Fruit fly (Drosophila melanogaster) ovary, adult (tissue): Measurements from ENCODE around the gene CG15535.

Experiments used
- CG17801 ChIP-seq: fragments of 200-800 bp; optimal IDR thresholded peaks from 2 replicates; lab custom pipeline; 2019; ENCODE audit warnings: missing biosample characterization, mild to moderate bottlenecking, missing genetic modification characterization, moderate library complexity; ENCODE audit not compliant: partially characterized antibody

CG15535 gene

DNA sequence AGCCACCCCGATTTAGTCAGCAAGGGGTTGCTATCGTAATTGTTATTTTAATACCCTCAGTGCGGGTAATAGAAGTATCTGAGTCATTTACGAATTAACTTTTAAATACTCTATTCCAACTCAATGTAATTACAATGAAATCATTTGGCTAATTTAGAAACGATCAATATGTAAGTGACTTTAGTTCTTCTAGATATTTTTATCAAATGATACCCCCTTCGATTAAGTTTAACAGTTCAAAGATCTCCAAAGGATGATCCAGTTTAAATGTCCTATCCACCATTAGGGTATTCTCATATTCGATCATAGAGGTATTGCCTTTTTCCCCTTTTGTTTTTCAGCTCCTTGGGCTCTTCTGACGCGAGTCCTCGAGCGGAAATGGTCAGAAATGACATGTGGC lies 29.8 kb downstream of the CG15535 start:
- TF ChIP-seq CG17801: no peak

DNA sequence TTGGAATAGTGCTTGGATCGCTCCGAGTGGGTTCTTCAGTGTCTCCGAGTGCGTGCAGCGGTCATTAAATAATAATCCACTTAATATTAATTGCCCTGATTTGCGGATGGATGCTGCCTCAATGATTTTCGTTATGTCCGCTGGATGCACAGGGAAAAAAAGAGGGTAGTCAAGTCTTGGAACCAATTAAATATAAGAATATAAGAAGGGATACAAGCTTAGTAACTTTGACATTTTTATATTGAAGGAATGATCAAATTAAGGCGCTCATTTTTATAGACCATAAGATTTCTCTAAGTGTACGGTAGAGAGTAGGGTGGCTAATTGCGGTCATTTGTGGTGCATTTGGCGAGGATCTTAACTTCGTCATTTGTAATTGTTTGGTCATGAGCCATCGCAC lies 31.8 kb downstream of the CG15535 start:
- no peak for TF ChIP-seq CG17801

DNA sequence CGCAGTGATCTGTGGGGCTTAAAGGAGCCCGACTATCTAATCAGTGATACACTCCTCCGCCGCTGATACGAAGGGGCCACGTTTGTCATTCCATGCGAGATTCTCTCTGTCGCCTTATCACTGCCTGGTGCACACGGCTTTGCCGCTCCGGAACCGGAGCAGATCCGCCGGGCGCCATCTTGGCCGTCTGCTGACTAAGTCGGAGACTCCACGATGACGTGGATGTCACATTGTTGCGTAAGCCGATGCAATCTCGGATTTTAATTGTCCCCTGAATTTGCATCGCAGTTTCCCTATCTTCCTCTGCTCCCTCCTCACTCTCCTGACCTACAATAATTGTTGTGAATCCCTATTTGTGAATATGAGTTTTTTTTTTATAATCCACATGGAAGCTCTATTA lies 32.6 kb downstream of the CG15535 start:
- no peak for TF ChIP-seq CG17801

DNA sequence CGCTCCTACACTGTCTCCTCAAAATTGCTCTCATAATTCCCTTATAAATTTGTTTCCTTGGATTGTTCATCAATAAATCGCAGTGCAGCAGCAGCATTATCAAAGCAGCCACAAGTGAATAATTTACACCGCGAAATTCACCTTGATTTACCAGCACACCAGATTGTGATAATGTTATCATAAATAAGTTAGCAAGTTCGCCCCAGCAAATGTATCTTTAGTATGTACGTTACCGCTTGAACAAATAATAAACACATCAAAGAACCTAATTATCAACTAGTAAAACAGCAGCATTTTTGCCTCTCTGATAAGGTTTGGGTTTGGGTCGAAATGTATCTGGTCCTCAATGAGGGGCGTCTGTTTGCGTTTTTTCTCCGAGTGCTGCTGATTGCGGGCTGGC lies 33.4 kb downstream of the CG15535 start:
- no peak for TF ChIP-seq CG17801

DNA sequence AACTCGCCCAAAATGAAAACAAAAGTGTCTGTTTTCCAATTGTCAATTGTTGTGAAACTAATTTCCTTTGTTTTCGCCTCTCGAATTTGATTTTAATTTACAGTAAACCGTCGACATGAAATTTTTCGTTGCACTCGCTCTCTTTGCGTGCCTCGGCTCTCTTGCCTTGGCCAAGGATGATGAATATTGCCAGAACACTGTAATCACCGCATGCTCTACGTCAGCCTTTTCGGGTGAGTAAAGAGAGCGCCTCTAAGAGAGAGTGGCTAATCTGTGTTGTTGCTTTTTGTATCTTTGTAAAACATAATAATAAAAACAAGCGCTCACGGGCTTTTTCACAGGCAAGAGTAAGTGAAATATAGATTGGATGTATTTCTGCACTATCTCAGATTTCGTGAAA lies 34.6 kb downstream of the CG15535 start:
- no peak for TF ChIP-seq CG17801

DNA sequence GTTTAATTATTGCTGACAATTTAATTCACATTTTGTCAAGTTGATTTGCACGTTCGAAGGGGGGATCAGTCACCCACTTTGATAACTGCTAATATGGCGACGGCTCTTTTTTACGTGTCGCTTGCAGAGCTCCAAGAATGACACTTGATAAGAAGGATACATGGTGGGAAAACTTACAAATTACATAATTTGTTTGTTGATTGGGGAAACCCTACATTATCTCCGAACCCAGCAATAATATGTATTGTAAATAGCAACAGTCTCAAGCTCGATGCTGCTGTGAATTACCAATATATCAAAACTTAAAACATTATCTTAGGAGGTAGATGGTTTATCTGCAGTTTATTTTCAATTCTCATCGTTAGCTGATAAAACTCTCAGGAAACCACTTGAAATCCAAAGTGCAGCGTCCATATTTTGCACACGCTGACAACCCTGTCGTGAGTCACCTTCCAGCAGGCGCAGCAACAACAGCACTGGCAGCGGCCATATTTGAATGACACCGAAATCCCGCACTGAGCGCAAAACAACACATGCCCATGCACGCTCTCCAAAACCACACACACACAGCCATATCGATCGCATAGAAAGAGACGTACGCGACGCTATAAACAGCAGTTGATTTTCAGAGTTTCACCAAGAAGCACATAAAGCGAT lies 35.4 kb downstream of the CG15535 start:
- peak; percentile 25 for TF ChIP-seq CG17801

DNA sequence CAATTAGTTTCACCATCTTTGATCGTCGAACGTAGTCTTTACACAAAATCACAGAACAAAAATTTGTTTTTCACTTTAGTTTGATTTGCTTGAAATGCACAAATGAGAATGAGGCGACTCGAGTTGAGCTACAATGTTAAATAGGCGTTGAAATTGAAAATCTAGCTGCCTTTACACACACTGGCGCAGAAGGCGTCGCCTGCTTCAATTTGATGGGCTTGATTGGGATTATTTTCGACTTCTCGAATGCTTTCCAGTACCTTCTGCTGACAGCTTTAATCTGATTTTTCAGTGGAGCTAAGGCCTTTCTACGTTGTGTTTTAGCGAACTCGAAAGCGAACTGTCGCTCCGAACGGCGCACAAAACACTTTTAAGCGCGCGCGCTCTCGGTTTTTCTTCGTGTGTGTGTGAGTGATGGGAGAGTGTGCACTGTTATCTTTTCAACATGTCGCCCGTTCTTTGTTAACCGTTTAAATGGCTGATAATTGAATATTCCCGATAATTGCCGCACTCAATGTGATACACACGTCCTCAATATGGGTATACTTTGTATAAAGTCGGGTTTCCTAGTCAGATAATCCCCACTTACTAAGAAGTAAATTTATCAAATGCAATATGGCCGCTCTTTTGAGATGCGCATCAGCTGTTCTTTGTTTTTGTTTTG lies 36.1 kb downstream of the CG15535 start, which contains the start of the genes Fer2LCH and Fer1HCH:
TSS of gene Fer2LCH (plus strand) at position 290 of the 664 bp plus-strand sequence.
TSS of gene Fer1HCH (minus strand) at position 664 of the 664 bp plus-strand sequence.
- TF ChIP-seq CG17801: no peak

DNA sequence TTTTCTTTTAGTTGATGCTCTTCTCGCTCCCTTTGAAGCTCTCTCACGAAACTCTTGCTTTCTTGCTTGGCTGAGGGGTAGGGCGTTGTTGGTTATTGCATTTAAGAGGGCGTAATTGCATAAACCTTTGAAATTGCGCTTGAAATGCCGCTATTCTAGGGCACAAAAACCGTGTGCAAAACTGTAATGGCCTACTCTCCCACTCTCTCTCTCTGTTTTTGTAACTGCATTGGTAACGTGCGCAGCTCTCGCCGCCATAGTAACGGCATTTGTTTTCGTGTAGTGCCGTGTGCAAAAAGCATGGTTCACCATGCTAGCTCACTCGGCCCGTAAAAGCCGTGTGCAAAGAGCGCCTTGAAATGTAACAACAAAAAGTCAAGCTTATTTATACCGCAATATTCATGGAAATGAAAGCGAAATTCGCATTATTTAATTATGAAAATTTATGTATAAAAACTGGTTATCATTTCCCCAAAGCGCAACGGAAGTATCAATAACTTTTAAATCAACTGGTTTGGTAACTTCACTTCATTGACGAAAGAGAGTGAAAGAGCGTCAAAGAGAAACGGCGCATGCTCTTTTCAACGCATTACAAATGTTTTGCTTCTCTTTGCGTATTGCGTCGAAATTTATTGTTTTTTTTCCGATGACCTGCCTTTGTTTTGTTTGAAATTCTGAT lies 36.8 kb downstream of the CG15535 start:
- peak; percentile 52 for TF ChIP-seq CG17801

DNA sequence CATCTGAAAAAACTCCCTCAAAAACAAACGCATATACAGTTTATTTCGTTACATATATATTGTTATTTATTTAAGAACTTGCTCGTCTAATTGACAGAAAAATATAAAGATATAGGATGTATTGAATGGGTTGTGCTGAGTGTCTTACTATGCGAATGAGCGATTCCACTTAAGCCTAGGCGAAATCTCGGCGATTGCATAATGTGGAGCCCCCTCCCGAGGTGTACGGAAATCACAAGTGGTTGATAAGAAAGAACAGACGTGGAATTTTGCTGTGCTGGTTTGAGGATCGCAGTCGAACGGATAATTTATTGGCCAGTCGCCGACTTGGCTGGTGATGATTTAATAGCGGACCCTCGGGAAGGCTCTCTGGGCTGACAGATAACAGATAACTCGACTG lies 38.2 kb downstream of the CG15535 start:
- no peak for TF ChIP-seq CG17801

DNA sequence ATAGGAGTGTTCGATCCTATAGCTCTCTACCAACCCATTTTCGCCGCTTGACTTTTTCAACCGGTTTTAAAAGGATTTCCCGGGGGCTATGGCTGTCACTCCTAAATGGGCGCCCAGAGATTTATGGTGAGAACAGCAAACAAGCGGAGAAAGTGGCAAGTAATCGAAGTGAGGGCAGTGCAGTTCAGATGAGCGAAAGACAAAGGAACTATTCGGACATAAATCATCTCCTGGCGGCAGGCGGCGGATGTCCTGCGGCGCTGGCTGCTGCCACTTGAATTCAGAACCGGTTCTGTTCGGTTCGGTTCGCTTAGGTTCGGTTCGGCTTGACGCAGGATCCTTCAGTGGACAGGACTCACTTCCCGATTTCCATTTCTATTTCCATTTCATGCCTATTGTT lies 40.5 kb downstream of the CG15535 start:
- TF ChIP-seq CG17801: no peak
